Worm (Caenorhabditis elegans): ENCODE measurements around the gene Y56A3A.16.
"Not testable (repeated sequence)": the region's sequence is repeated elsewhere in the genome, so short reads cannot be mapped to it uniquely, and the experiment has no call there.

DNA sequence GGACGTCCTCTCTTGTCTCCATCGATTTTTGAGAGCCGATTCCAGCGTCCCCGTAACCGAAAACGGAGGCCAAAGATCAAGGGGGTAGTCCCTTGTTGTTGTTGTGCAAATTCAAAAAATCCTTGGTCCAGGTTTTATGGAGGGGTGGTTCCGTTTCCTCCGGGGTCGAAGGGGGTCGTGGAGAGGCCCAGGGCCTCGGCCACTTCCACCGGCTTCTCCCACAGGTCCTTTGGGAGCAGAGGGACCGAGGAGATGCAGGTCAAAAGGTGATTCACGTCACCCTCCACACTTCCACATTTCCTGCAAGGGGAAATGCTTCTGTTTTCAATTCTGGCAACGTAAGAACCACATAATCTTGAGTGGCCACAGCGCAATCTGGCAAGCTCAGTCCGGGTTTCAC lies 30.4 kb downstream of the Y56A3A.16 start, which contains the start of gene fbxb-22:
- not testable (repeated sequence) for TF ChIP-seq sma-3 (GFP tag; optimal IDR thresholded peaks at IDR 0.05); ztf-11 (tag; optimal IDR thresholded peaks at IDR 0.05); mdl-1 (tag; optimal IDR thresholded peaks at IDR 0.05); unc-55 (GFP tag; optimal IDR thresholded peaks at IDR 0.05); unc-62 (GFP tag; optimal IDR thresholded peaks at IDR 0.05); R02D3.7 (tag; optimal IDR thresholded peaks at IDR 0.05); lin-39 (tag; optimal IDR thresholded peaks at IDR 0.05); ama-1 (optimal IDR thresholded peaks at IDR 0.05); nhr-12 (tag; optimal IDR thresholded peaks at IDR 0.05)
